Worm (Caenorhabditis elegans): Measurements from ENCODE around the gene kat-1.

DNA sequence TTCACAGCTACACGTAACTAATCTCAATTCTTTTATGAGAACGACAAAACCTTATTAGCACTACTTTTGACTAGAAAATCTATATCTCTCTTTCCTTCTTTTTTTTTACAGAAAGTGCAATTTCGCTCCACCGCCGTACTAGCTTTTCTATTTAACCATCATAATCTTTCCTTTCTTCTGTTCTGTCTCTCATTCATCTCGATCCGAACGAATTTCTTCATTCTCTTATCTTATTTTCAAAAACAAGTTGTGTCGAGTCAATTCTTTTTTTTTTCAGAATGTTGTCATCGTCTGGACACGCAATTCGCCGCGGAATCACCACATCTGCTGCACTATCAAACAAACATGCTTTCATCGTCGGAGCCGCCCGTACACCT is at the start of gene kat-1:
- no peak for TF ChIP-seq mdl-1 (tag; optimal IDR thresholded peaks at IDR 0.05)
- TF ChIP-seq zag-1 (tag; optimal IDR thresholded peaks at IDR 0.05) = no peak
- TF ChIP-seq ceh-82 (tag; optimal IDR thresholded peaks at IDR 0.05) = no peak
- no peak for TF ChIP-seq fos-1 (tag; optimal IDR thresholded peaks at IDR 0.05)
- no peak for TF ChIP-seq lin-39 (tag; optimal IDR thresholded peaks at IDR 0.05)
- no peak for TF ChIP-seq efl-1 (optimal IDR thresholded peaks at IDR 0.05)
- TF ChIP-seq efl-1 (GFP tag; optimal IDR thresholded peaks at IDR 0.05 in 1 of 2) = no peak
- no peak for TF ChIP-seq blmp-1 (tag; optimal IDR thresholded peaks at IDR 0.05)
- no peak for TF ChIP-seq nhr-12 (tag; optimal IDR thresholded peaks at IDR 0.05)
- TF ChIP-seq nhr-237 (tag; optimal IDR thresholded peaks at IDR 0.05) = no peak
- no peak for TF ChIP-seq nhr-76 (tag; optimal IDR thresholded peaks at IDR 0.05)

Measured in whole organism, L1 larva.